Worm (Caenorhabditis elegans) whole organism, mixed stage, embryonic: ENCODE data around the gene ZC404.15.

Experiments used
- drap-1 ChIP-seq: fragments of 200-800 bp; sonication (Bioruptor generic); optimal IDR thresholded peaks from 3 replicates; lab custom pipeline; 2018; ENCODE audit warnings: mild to moderate bottlenecking, missing genetic modification characterization, missing compliant biosample characterization
- lsy-2 ChIP-seq: fragments of 150-350 bp; optimal IDR thresholded peaks from 2 replicates; lab custom pipeline; 2014; ENCODE audit warnings: missing biosample characterization, missing genetic modification characterization
- mep-1 ChIP-seq: fragments of 150-350 bp; optimal IDR thresholded peaks from 2 replicates; lab custom pipeline; 2017; ENCODE audit warnings: missing biosample characterization, missing genetic modification reagents, missing genetic modification characterization, inconsistent platforms
- nhr-12 ChIP-seq: fragments of 150-350 bp; optimal IDR thresholded peaks from 2 replicates; lab custom pipeline; 2014; ENCODE audit warnings: missing biosample characterization, missing genetic modification characterization
- unc-39 ChIP-seq: fragments of 150-350 bp; optimal IDR thresholded peaks from 2 replicates; lab custom pipeline; 2014; ENCODE audit warnings: missing biosample characterization, missing genetic modification characterization

DNA sequence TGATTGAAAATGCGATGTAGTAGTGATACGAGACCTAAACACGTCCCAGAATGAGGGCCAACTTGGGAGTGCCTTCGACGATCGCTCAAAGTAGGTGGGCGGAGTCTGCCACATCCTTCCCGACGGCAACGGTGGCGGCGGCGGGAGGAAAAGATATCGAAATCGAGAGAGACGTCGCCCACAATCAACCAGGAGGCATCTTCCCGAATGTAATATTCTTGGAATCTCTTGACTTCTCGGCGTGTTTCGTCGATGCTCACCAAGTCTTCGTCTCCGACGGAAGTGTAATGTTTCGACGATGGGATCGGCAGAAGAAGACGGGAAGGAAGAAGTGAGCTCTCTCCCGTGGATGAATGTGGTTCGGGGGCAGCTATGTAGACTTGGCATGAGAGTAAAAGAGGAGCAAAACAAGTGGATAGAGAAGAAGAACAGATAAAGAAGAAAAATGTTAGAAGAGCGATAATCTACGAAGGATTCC lies 11.8 kb upstream of the ZC404.15 start, which contains the start of the genes T25F10.1 and clik-1:
- TF ChIP-seq mep-1 (tag; lab: Kevin White, UChicago): no peak
- no peak for TF ChIP-seq nhr-12 (tag; lab: Kevin White, UChicago)
- TF ChIP-seq lsy-2: no peak
- no peak for TF ChIP-seq unc-39 (tag; lab: Kevin White, UChicago)
- TF ChIP-seq drap-1 (GFP tag; lab: Kevin White, UChicago): no peak
